Fruit fly (Drosophila melanogaster) whole organism, embryonic: ENCODE data around the gene CG15742.

Experiments used
- CG10267 ChIP-seq: fragments of 200-800 bp; sonication (Bioruptor generic); optimal IDR thresholded peaks from 2 replicates; lab custom pipeline; 2018; ENCODE audit warnings: missing biosample characterization, mild to moderate bottlenecking, missing genetic modification characterization, moderate library complexity
- CG10654 ChIP-seq: fragments of 200-800 bp; sonication (Bioruptor generic); optimal IDR thresholded peaks from 2 replicates; lab custom pipeline; 2016; ENCODE audit warnings: missing biosample characterization, missing genetic modification characterization
- CG11696 ChIP-seq: fragments of 200-800 bp; sonication (Bioruptor generic); IDR thresholded peaks from 2 replicates; pipeline ENCODE4 v1.3.6; 2022; ENCODE audit warnings: missing biosample characterization, missing genetic modification characterization
- CG13287 ChIP-seq: fragments of 200-800 bp; sonication (Bioruptor generic); IDR thresholded peaks from 2 replicates; pipeline ENCODE4 v1.3.6; 2022; ENCODE audit warnings: missing biosample characterization, missing genetic modification characterization; ENCODE audit not compliant: partially characterized antibody
- CG14050 ChIP-seq: fragments of 200-800 bp; sonication (Bioruptor generic); IDR thresholded peaks from 3 replicates; pipeline ENCODE4 v1.3.6; 2022; ENCODE audit warnings: missing biosample characterization, missing genetic modification characterization
- CG14441 ChIP-seq: fragments of 200-800 bp; sonication (Bioruptor generic); IDR thresholded peaks from 2 replicates; pipeline ENCODE4 v1.3.6; 2022; ENCODE audit warnings: missing biosample characterization, missing genetic modification characterization
- CG15011 ChIP-seq: fragments of 200-800 bp; sonication (Bioruptor generic); optimal IDR thresholded peaks from 3 replicates; lab custom pipeline; 2018; ENCODE audit warnings: missing biosample characterization, mild to moderate bottlenecking, missing genetic modification characterization
- CG15073 ChIP-seq: fragments of 200-800 bp; sonication (Bioruptor generic); optimal IDR thresholded peaks from 2 replicates; lab custom pipeline; 2016; ENCODE audit warnings: missing biosample characterization, missing genetic modification characterization
- CG15269 ChIP-seq: fragments of 200-800 bp; sonication (Bioruptor generic); optimal IDR thresholded peaks from 2 replicates; lab custom pipeline; 2018; ENCODE audit warnings: missing biosample characterization, mild to moderate bottlenecking, missing genetic modification characterization, moderate library complexity
- CG1529 ChIP-seq: fragments of 200-800 bp; sonication (Bioruptor generic); optimal IDR thresholded peaks from 3 replicates; lab custom pipeline; 2018; ENCODE audit warnings: missing biosample characterization, missing genetic modification characterization
- CG17385 ChIP-seq: fragments of 200-800 bp; sonication (Bioruptor generic); optimal IDR thresholded peaks from 3 replicates; lab custom pipeline; 2018; ENCODE audit warnings: missing biosample characterization, mild to moderate bottlenecking, missing genetic modification characterization
- CG3065 ChIP-seq: fragments of 200-800 bp; sonication (Bioruptor generic); optimal IDR thresholded peaks from 2 replicates; lab custom pipeline; 2016; ENCODE audit warnings: missing biosample characterization, missing genetic modification characterization
- CG31365 ChIP-seq: fragments of 200-800 bp; sonication (Bioruptor generic); optimal IDR thresholded peaks from 2 replicates; lab custom pipeline; 2018; ENCODE audit warnings: missing biosample characterization, mild to moderate bottlenecking, missing genetic modification characterization
- CG31441 ChIP-seq: fragments of 200-800 bp; sonication (Bioruptor generic); IDR thresholded peaks from 2 replicates; pipeline ENCODE4 v1.3.6; 2022; ENCODE audit warnings: missing biosample characterization, missing genetic modification characterization
- CG6654 ChIP-seq: fragments of 200-800 bp; sonication (Bioruptor generic); optimal IDR thresholded peaks from 2 replicates; lab custom pipeline; 2017; ENCODE audit warnings: missing biosample characterization, mild to moderate bottlenecking, missing genetic modification characterization
- CG6683 ChIP-seq: fragments of 200-800 bp; sonication (Bioruptor generic); optimal IDR thresholded peaks from 2 replicates; lab custom pipeline; 2017; ENCODE audit warnings: missing biosample characterization, mild to moderate bottlenecking, missing genetic modification characterization, missing genetic modification reagents
- CG7556 ChIP-seq: fragments of 200-800 bp; sonication (Bioruptor generic); optimal IDR thresholded peaks from 2 replicates; lab custom pipeline; 2017; ENCODE audit warnings: missing biosample characterization, mild to moderate bottlenecking, missing genetic modification characterization
- CG7928 ChIP-seq: fragments of 200-800 bp; sonication (Bioruptor generic); optimal IDR thresholded peaks from 2 replicates; lab custom pipeline; 2017; ENCODE audit warnings: missing biosample characterization, mild to moderate bottlenecking, missing genetic modification characterization
- CG7987 ChIP-seq: fragments of 200-800 bp; sonication (Bioruptor generic); optimal IDR thresholded peaks from 2 replicates; lab custom pipeline; 2018; ENCODE audit warnings: missing biosample characterization, mild to moderate bottlenecking, missing genetic modification characterization, moderate library complexity
- CG8290 ChIP-seq, 3 experiments: fragments of 200-800 bp; sonication (Bioruptor generic); optimal IDR thresholded peaks; 2 replicates each; lab custom pipeline; 2016 to 2019; ENCODE audit warnings: missing biosample characterization in 3 of 3, missing genetic modification characterization in 3 of 3, mild to moderate bottlenecking in 2 of 3, moderate library complexity in 1 of 3
- Chrac-16 ChIP-seq: fragments of 200-800 bp; sonication (Bioruptor generic); optimal IDR thresholded peaks from 3 replicates; lab custom pipeline; 2016; ENCODE audit warnings: missing biosample characterization, missing genetic modification characterization
- Deaf1 ChIP-seq: fragments of 200-800 bp; optimal IDR thresholded peaks from 3 replicates; lab custom pipeline; 2019; ENCODE audit warnings: missing biosample characterization, mild to moderate bottlenecking, missing genetic modification characterization, moderate library complexity
- Dek ChIP-seq: fragments of 200-800 bp; sonication (Bioruptor generic); optimal IDR thresholded peaks from 3 replicates; lab custom pipeline; 2019; ENCODE audit warnings: missing biosample characterization, mild to moderate bottlenecking, missing genetic modification characterization, moderate library complexity
- Eip74EF ChIP-seq, 2 experiments: fragments of 200-800 bp in 1 of 2; fragments of >200 bp in 1 of 2; sonication (Bioruptor generic) in 1 of 2; optimal IDR thresholded peaks; 2 replicates each; lab custom pipeline; 2017 to 2019; ENCODE audit warnings: missing biosample characterization in 2 of 2, missing genetic modification characterization in 2 of 2, mild to moderate bottlenecking in 1 of 2, moderate library complexity in 1 of 2
- HmgD ChIP-seq: fragments of 200-800 bp; sonication (Bioruptor generic); optimal IDR thresholded peaks from 3 replicates; lab custom pipeline; 2016; ENCODE audit warnings: missing biosample characterization, missing genetic modification characterization
- Hr51 ChIP-seq, 2 experiments: fragments of 200-800 bp; sonication (Bioruptor generic); optimal IDR thresholded peaks; 2 replicates in 1 of 2; 3 replicates in 1 of 2; lab custom pipeline; 2016 to 2018; ENCODE audit warnings: missing biosample characterization in 2 of 2, missing genetic modification characterization in 2 of 2, mild to moderate bottlenecking in 1 of 2, moderate library complexity in 1 of 2
- Mad ChIP-seq: fragments of 200-800 bp; sonication (Bioruptor generic); optimal IDR thresholded peaks from 2 replicates; lab custom pipeline; 2016; ENCODE audit warnings: missing biosample characterization, missing genetic modification characterization
- Nf-YA ChIP-seq: fragments of 200-800 bp; sonication (Bioruptor generic); IDR thresholded peaks from 2 replicates; pipeline ENCODE4 v1.3.6; 2022; ENCODE audit warnings: missing biosample characterization, missing genetic modification characterization
- Nf-YB ChIP-seq: fragments of 200-800 bp; sonication (Bioruptor generic); optimal IDR thresholded peaks from 3 replicates; lab custom pipeline; 2019; ENCODE audit warnings: missing biosample characterization, mild to moderate bottlenecking, missing genetic modification characterization, moderate library complexity
- Six4 ChIP-seq: fragments of 200-800 bp; sonication (Bioruptor generic); optimal IDR thresholded peaks from 2 replicates; lab custom pipeline; 2016; ENCODE audit warnings: missing biosample characterization, missing genetic modification characterization
- Xrp1 ChIP-seq: fragments of 200-800 bp; sonication (Bioruptor generic); IDR thresholded peaks from 2 replicates; pipeline ENCODE4 v1.3.6; 2022; ENCODE audit warnings: missing biosample characterization, missing genetic modification characterization
- az2 ChIP-seq: fragments of 200-800 bp; sonication (Bioruptor generic); optimal IDR thresholded peaks from 3 replicates; lab custom pipeline; 2016; ENCODE audit warnings: missing biosample characterization, missing genetic modification characterization
- bigmax ChIP-seq: fragments of 200-800 bp; sonication (Bioruptor generic); optimal IDR thresholded peaks from 2 replicates; lab custom pipeline; 2018; ENCODE audit warnings: missing biosample characterization, mild to moderate bottlenecking, missing genetic modification characterization
- cas ChIP-seq: fragments of 200-800 bp; sonication (Bioruptor generic); IDR thresholded peaks from 2 replicates; pipeline ENCODE4 v1.3.6; 2022; ENCODE audit warnings: missing biosample characterization, missing genetic modification characterization
- chif ChIP-seq, 2 experiments: fragments of 200-800 bp; sonication (Bioruptor generic); optimal IDR thresholded peaks; 3 replicates each; lab custom pipeline; 2016; ENCODE audit warnings: missing biosample characterization in 2 of 2, missing genetic modification characterization in 2 of 2
- dimm ChIP-seq: fragments of 200-800 bp; sonication (Bioruptor generic); IDR thresholded peaks from 2 replicates; pipeline ENCODE4 v1.3.6; 2022; ENCODE audit warnings: missing biosample characterization, missing genetic modification characterization
- dysf ChIP-seq: fragments of 200-800 bp; sonication (Bioruptor generic); IDR thresholded peaks from 3 replicates; pipeline ENCODE4 v1.3.6; 2022; ENCODE audit warnings: missing biosample characterization, missing genetic modification characterization
- fd102C ChIP-seq: fragments of 200-800 bp; sonication (Bioruptor generic); optimal IDR thresholded peaks from 2 replicates; lab custom pipeline; 2018; ENCODE audit warnings: missing biosample characterization, mild to moderate bottlenecking, missing genetic modification characterization, moderate library complexity
- kni ChIP-seq: fragments of 200-800 bp; sonication (Bioruptor generic); optimal IDR thresholded peaks from 3 replicates; lab custom pipeline; 2017; ENCODE audit warnings: mild to moderate bottlenecking, missing biosample characterization, missing genetic modification reagents, missing genetic modification characterization
- lab ChIP-seq: fragments of 200-800 bp; sonication (Bioruptor generic); optimal IDR thresholded peaks from 3 replicates; lab custom pipeline; 2017; ENCODE audit warnings: missing biosample characterization, missing genetic modification characterization, mild to moderate bottlenecking, moderate library complexity, missing genetic modification reagents
- maf-S ChIP-seq: fragments of 200-800 bp; sonication (Bioruptor generic); optimal IDR thresholded peaks from 2 replicates; lab custom pipeline; 2016; ENCODE audit warnings: missing biosample characterization, missing genetic modification characterization
- nau ChIP-seq: fragments of 200-800 bp; sonication (Bioruptor generic); optimal IDR thresholded peaks from 3 replicates; lab custom pipeline; 2017; ENCODE audit warnings: missing biosample characterization, mild to moderate bottlenecking, missing genetic modification characterization, missing genetic modification reagents
- pita ChIP-seq: fragments of 200-800 bp; sonication (Bioruptor generic); optimal IDR thresholded peaks from 2 replicates; lab custom pipeline; 2017; ENCODE audit warnings: missing biosample characterization, mild to moderate bottlenecking, missing genetic modification characterization
- pnt ChIP-seq: fragments of 200-800 bp; sonication (Bioruptor generic); optimal IDR thresholded peaks from 3 replicates; lab custom pipeline; 2016; ENCODE audit warnings: missing biosample characterization, missing genetic modification characterization
- prd ChIP-seq, 3 experiments: fragments of >200 bp in 2 of 3; fragments of 200-800 bp in 1 of 3; sonication (Bioruptor generic) in 1 of 3; optimal IDR thresholded peaks in 2 of 3; IDR thresholded peaks in 1 of 3; 2 replicates in 2 of 3; 3 replicates in 1 of 3; pipeline versions ENCODE4 v1.3.6 to Lab custom; 2017 to 2022; ENCODE audit warnings: missing biosample characterization in 1 of 3, missing genetic modification characterization in 1 of 3
- ranshi ChIP-seq: fragments of 200-800 bp; sonication (Bioruptor generic); IDR thresholded peaks from 2 replicates; pipeline ENCODE4 v1.3.6; 2022; ENCODE audit warnings: missing biosample characterization, missing genetic modification characterization
- sim ChIP-seq: fragments of 200-800 bp; sonication (Bioruptor generic); IDR thresholded peaks from 2 replicates; pipeline ENCODE4 v1.3.6; 2022; ENCODE audit warnings: missing biosample characterization, missing genetic modification characterization
- ssp ChIP-seq: fragments of 200-800 bp; sonication (Bioruptor generic); IDR thresholded peaks from 2 replicates; pipeline ENCODE4 v1.3.6; 2022; ENCODE audit warnings: missing biosample characterization, missing genetic modification characterization
- unpg ChIP-seq: fragments of 200-800 bp; sonication (Bioruptor generic); optimal IDR thresholded peaks from 3 replicates; lab custom pipeline; 2018; ENCODE audit warnings: missing biosample characterization, mild to moderate bottlenecking, missing genetic modification characterization, moderate library complexity

Gene CG15742

dm6 chrX:13251310-13251709, 7.0 kb downstream of the CG15742 start (continued):
- TF ChIP-seq Deaf1 (tag; lab: Kevin White, UChicago) (peak; percentile 25), chif (GFP tag; optimal IDR thresholded peaks at IDR 0.05; lab: Kevin White, UChicago) (peak; percentile 75), Nf-YB (GFP tag; lab: Kevin White, UChicago) (peak; percentile 22), CG6654 (GFP tag; lab: Kevin White, UChicago) (peak; percentile 34), CG8290 (GFP tag; optimal IDR thresholded peaks at IDR 0.05; lab: Kevin White, UChicago) (peak; percentile 49), CG8290 (tag; optimal IDR thresholded peaks at IDR 0.05; lab: Kevin White, UChicago) (peak in 1 of 2 experiments; percentile 94), Hr51 (GFP tag; optimal IDR thresholded peaks at IDR 0.05; lab: Kevin White, UChicago) (peak; percentile 62 to 73), Nf-YA (GFP tag; lab: Robert Waterston, UW) (0 out of 2 replicates have a peak, but pooled peaks have one; percentile 24), ranshi (GFP tag; lab: Robert Waterston, UW) (peak; percentile 67), pnt (GFP tag; lab: Kevin White, UChicago) (peak; percentile 93), CG1529 (GFP tag; lab: Kevin White, UChicago) (peak; percentile 30), lab (GFP tag; lab: Kevin White, UChicago) (peak; percentile 79), Chrac-16 (GFP tag; lab: Kevin White, UChicago) (peak; percentile 47), CG15269 (tag; lab: Kevin White, UChicago) (peak; percentile 70), CG6683 (GFP tag; lab: Kevin White, UChicago) (peak; percentile 33), CG11696 (peak; percentile 38; the same call in 1 of the 2 replicates), CG7987 (GFP tag; lab: Kevin White, UChicago) (peak; percentile 5), unpg (GFP tag; lab: Kevin White, UChicago) (peak; percentile 78), CG14050 (GFP tag; lab: Robert Waterston, UW) (0 out of 3 replicates have a peak, but pooled peaks have one; percentile 51), dysf (GFP tag; lab: Robert Waterston, UW) (peak; percentile 86), CG10267 (tag; lab: Kevin White, UChicago) (peak; percentile 49), maf-S (GFP tag; lab: Kevin White, UChicago) (peak; percentile 69), pita (GFP tag; lab: Kevin White, UChicago) (no peak), CG15011 (peak; percentile 33), dimm (GFP tag; lab: Robert Waterston, UW) (peak; percentile 71), CG7556 (GFP tag; lab: Kevin White, UChicago) (peak; percentile 60), CG7928 (GFP tag; lab: Kevin White, UChicago) (peak; percentile 44), Xrp1 (peak; percentile 81), CG31365 (peak; percentile 51), ssp (GFP tag; lab: Robert Waterston, UW) (peak; percentile 69), fd102C (GFP tag; lab: Kevin White, UChicago) (no peak), CG31441 (GFP tag; lab: Robert Waterston, UW) (peak; percentile 73), nau (GFP tag; lab: Kevin White, UChicago) (peak; percentile 58), Mad (GFP tag; lab: Kevin White, UChicago) (peak; percentile 24), kni (GFP tag; lab: Kevin White, UChicago) (peak; percentile 4), CG3065 (GFP tag; lab: Kevin White, UChicago) (peak; percentile 25), cas (GFP tag; lab: Robert Waterston, UW) (0 out of 2 replicates have a peak, but pooled peaks have one; percentile 24), CG15073 (GFP tag; lab: Kevin White, UChicago) (no peak), az2 (GFP tag; lab: Kevin White, UChicago) (peak; percentile 75), Eip74EF (GFP tag; optimal IDR thresholded peaks at IDR 0.05; lab: Kevin White, UChicago) (peak in 1 of 2 experiments; percentile 46), CG14441 (GFP tag; lab: Robert Waterston, UW) (peak; percentile 83), sim (GFP tag; lab: Robert Waterston, UW) (0 out of 2 replicates have a peak, but pooled peaks have one; percentile 18), prd (optimal IDR thresholded peaks at IDR 0.05; lab: Kevin White, UChicago) (no peak), prd (GFP tag; IDR thresholded peaks at IDR 0.05; lab: Robert Waterston, UW) (peak; percentile 81), HmgD (GFP tag; lab: Kevin White, UChicago) (no peak), CG17385 (GFP tag; lab: Kevin White, UChicago) (peak; percentile 58), bigmax (GFP tag; lab: Kevin White, UChicago) (no peak), CG10654 (GFP tag; lab: Kevin White, UChicago) (peak; percentile 49), Dek (tag; lab: Kevin White, UChicago) (peak; percentile 59), CG13287 (GFP tag; lab: Robert Waterston, UW) (no peak), Six4 (peak; percentile 70)
